Fruit fly (Drosophila melanogaster) whole organism, embryonic: Measurements from ENCODE around the gene CG10996.

ENCODE experiments used
- Adf1 ChIP-seq: fragments of 200-800 bp; sonication (Bioruptor generic); IDR thresholded peaks from 2 replicates; pipeline ENCODE4 v1.3.6; 2022; ENCODE audit warnings: missing biosample characterization, missing genetic modification characterization
- Antp ChIP-seq: fragments of 200-800 bp; sonication (Bioruptor generic); optimal IDR thresholded peaks from 3 replicates; lab custom pipeline; 2016; ENCODE audit warnings: missing biosample characterization, missing genetic modification characterization
- B-H2 ChIP-seq: fragments of 200-800 bp; sonication (Bioruptor generic); optimal IDR thresholded peaks from 2 replicates; lab custom pipeline; 2018; ENCODE audit warnings: missing biosample characterization, mild to moderate bottlenecking, missing genetic modification characterization
- Bgb ChIP-seq: fragments of 200-800 bp; sonication (Bioruptor generic); IDR thresholded peaks from 2 replicates; pipeline ENCODE4 v1.3.6; 2022; ENCODE audit warnings: missing biosample characterization, missing genetic modification characterization; ENCODE audit not compliant: partially characterized antibody
- Blimp-1 ChIP-seq: fragments of 200-800 bp; sonication (Bioruptor generic); optimal IDR thresholded peaks from 3 replicates; lab custom pipeline; 2018; ENCODE audit warnings: missing biosample characterization, missing genetic modification characterization, mild to moderate bottlenecking, moderate library complexity, missing genetic modification reagents
- CG1024 ChIP-seq: fragments of 200-800 bp; sonication (Bioruptor generic); IDR thresholded peaks from 2 replicates; pipeline ENCODE4 v1.3.6; 2022; ENCODE audit warnings: missing biosample characterization, missing genetic modification characterization
- CG11504 ChIP-seq: fragments of 200-800 bp; sonication (Bioruptor generic); optimal IDR thresholded peaks from 3 replicates; lab custom pipeline; 2019; ENCODE audit warnings: missing biosample characterization, mild to moderate bottlenecking, missing genetic modification characterization, moderate library complexity
- CG14667 ChIP-seq: fragments of 200-800 bp; sonication (Bioruptor generic); IDR thresholded peaks from 2 replicates; pipeline ENCODE4 v1.3.6; 2022; ENCODE audit warnings: missing biosample characterization, missing genetic modification characterization
- CG1647 ChIP-seq: fragments of 200-800 bp; sonication (Bioruptor generic); optimal IDR thresholded peaks from 3 replicates; lab custom pipeline; 2016; ENCODE audit warnings: missing biosample characterization, missing genetic modification characterization
- CG16779 ChIP-seq: fragments of 200-800 bp; sonication (Bioruptor generic); IDR thresholded peaks from 2 replicates; pipeline ENCODE4 v1.3.6; 2022; ENCODE audit warnings: missing biosample characterization, missing genetic modification characterization
- CG18599 ChIP-seq: fragments of 200-800 bp; sonication (Bioruptor generic); optimal IDR thresholded peaks from 3 replicates; lab custom pipeline; 2017; ENCODE audit warnings: missing biosample characterization, missing genetic modification characterization, mild to moderate bottlenecking, moderate library complexity, missing genetic modification reagents
- CG4328 ChIP-seq: fragments of 200-800 bp; sonication (Bioruptor generic); optimal IDR thresholded peaks from 3 replicates; lab custom pipeline; 2017; ENCODE audit warnings: missing biosample characterization, missing genetic modification reagents, missing genetic modification characterization
- CG5180 ChIP-seq: fragments of 200-800 bp; sonication (Bioruptor generic); optimal IDR thresholded peaks from 3 replicates; lab custom pipeline; 2017; ENCODE audit warnings: missing biosample characterization, missing genetic modification characterization, mild to moderate bottlenecking, moderate library complexity, missing genetic modification reagents
- CG7372 ChIP-seq: fragments of 200-800 bp; sonication (Bioruptor generic); IDR thresholded peaks from 2 replicates; pipeline ENCODE4 v1.3.6; 2022; ENCODE audit warnings: missing biosample characterization, missing genetic modification characterization
- CTCF ChIP-seq: fragments of 200-800 bp; sonication (Bioruptor generic); optimal IDR thresholded peaks from 2 replicates; lab custom pipeline; 2017; ENCODE audit warnings: missing biosample characterization, mild to moderate bottlenecking, missing genetic modification characterization, moderate library complexity
- CkIIα-i1 ChIP-seq: fragments of 200-800 bp; sonication (Bioruptor generic); IDR thresholded peaks from 2 replicates; pipeline ENCODE4 v1.3.6; 2022; ENCODE audit warnings: missing biosample characterization, missing genetic modification characterization
- E2f1 ChIP-seq: fragments of 200-800 bp; sonication (Bioruptor generic); IDR thresholded peaks from 2 replicates; pipeline ENCODE4 v1.3.6; 2022; ENCODE audit warnings: missing biosample characterization, missing genetic modification characterization
- HHEX ChIP-seq: fragments of 200-800 bp; sonication (Bioruptor generic); optimal IDR thresholded peaks from 3 replicates; lab custom pipeline; 2017; ENCODE audit warnings: missing biosample characterization, mild to moderate bottlenecking, missing genetic modification characterization, missing genetic modification reagents
- Hey ChIP-seq: fragments of 200-800 bp; sonication (Bioruptor generic); optimal IDR thresholded peaks from 3 replicates; lab custom pipeline; 2018; ENCODE audit warnings: missing biosample characterization, mild to moderate bottlenecking, missing genetic modification characterization
- Hr51 ChIP-seq, 2 experiments: fragments of 200-800 bp; sonication (Bioruptor generic); optimal IDR thresholded peaks; 2 replicates in 1 of 2; 3 replicates in 1 of 2; lab custom pipeline; 2016 to 2018; ENCODE audit warnings: missing biosample characterization in 2 of 2, missing genetic modification characterization in 2 of 2, mild to moderate bottlenecking in 1 of 2, moderate library complexity in 1 of 2
- MBD-R2 ChIP-seq: fragments of 200-800 bp; sonication (Bioruptor generic); IDR thresholded peaks from 2 replicates; pipeline ENCODE4 v1.3.6; 2022; ENCODE audit warnings: missing biosample characterization, missing genetic modification characterization
- Neu2 ChIP-seq: fragments of 200-800 bp; sonication (Bioruptor generic); optimal IDR thresholded peaks from 3 replicates; lab custom pipeline; 2016; ENCODE audit warnings: missing biosample characterization, missing genetic modification characterization, borderline replicate concordance
- Nf-YA ChIP-seq: fragments of 200-800 bp; sonication (Bioruptor generic); IDR thresholded peaks from 2 replicates; pipeline ENCODE4 v1.3.6; 2022; ENCODE audit warnings: missing biosample characterization, missing genetic modification characterization
- NfI ChIP-seq: fragments of 200-800 bp; sonication (Bioruptor generic); optimal IDR thresholded peaks from 3 replicates; lab custom pipeline; 2018; ENCODE audit warnings: missing biosample characterization, mild to moderate bottlenecking, missing genetic modification characterization, moderate library complexity
- Side ChIP-seq: fragments of 200-800 bp; sonication (Bioruptor generic); optimal IDR thresholded peaks from 2 replicates; lab custom pipeline; 2016; ENCODE audit warnings: missing biosample characterization, missing genetic modification characterization
- Sin3A ChIP-seq: fragments of >200 bp; optimal IDR thresholded peaks from 2 replicates; lab custom pipeline; 2018
- Six4 ChIP-seq: fragments of 200-800 bp; sonication (Bioruptor generic); optimal IDR thresholded peaks from 2 replicates; lab custom pipeline; 2016; ENCODE audit warnings: missing biosample characterization, missing genetic modification characterization
- Spps ChIP-seq: fragments of 200-800 bp; sonication (Bioruptor generic); optimal IDR thresholded peaks from 2 replicates; lab custom pipeline; 2018; ENCODE audit warnings: missing biosample characterization, mild to moderate bottlenecking, missing genetic modification characterization
- amos ChIP-seq: fragments of 200-800 bp; sonication (Bioruptor generic); IDR thresholded peaks from 2 replicates; pipeline ENCODE4 v1.3.6; 2022; ENCODE audit warnings: missing biosample characterization, missing genetic modification characterization; ENCODE audit not compliant: partially characterized antibody
- ara ChIP-seq: fragments of 200-800 bp; sonication (Bioruptor generic); IDR thresholded peaks from 2 replicates; pipeline ENCODE4 v1.3.6; 2022; ENCODE audit warnings: missing biosample characterization, missing genetic modification characterization
- bbx ChIP-seq: fragments of 200-800 bp; sonication (Bioruptor generic); IDR thresholded peaks from 2 replicates; pipeline ENCODE4 v1.3.6; 2022; ENCODE audit warnings: missing biosample characterization, missing genetic modification characterization; ENCODE audit not compliant: partially characterized antibody
- bcd ChIP-seq: fragments of 200-800 bp; sonication (Bioruptor generic); optimal IDR thresholded peaks from 2 replicates; lab custom pipeline; 2017; ENCODE audit warnings: missing biosample characterization, mild to moderate bottlenecking, missing genetic modification characterization
- dm ChIP-seq: fragments of 200-800 bp; sonication (Bioruptor generic); optimal IDR thresholded peaks from 3 replicates; lab custom pipeline; 2016; ENCODE audit warnings: missing biosample characterization, missing genetic modification characterization
- fu2 ChIP-seq: fragments of 200-800 bp; sonication (Bioruptor generic); optimal IDR thresholded peaks from 2 replicates; lab custom pipeline; 2016; ENCODE audit warnings: missing biosample characterization, missing genetic modification characterization
- grn ChIP-seq: fragments of 200-800 bp; sonication (Bioruptor generic); optimal IDR thresholded peaks from 3 replicates; lab custom pipeline; 2017; ENCODE audit warnings: missing biosample characterization, missing genetic modification characterization
- hkb ChIP-seq, 2 experiments: fragments of 200-800 bp in 1 of 2; fragments of >200 bp in 1 of 2; sonication (Bioruptor generic) in 1 of 2; IDR thresholded peaks in 1 of 2; optimal IDR thresholded peaks in 1 of 2; 2 replicates each; pipeline versions ENCODE4 v1.3.6 to Lab custom; 2017 to 2022; ENCODE audit warnings: missing biosample characterization in 1 of 2, missing genetic modification characterization in 1 of 2
- luna ChIP-seq: fragments of 200-800 bp; sonication (Bioruptor generic); optimal IDR thresholded peaks from 2 replicates; lab custom pipeline; 2016; ENCODE audit warnings: missing biosample characterization, missing genetic modification characterization
- pan ChIP-seq, 4 experiments: fragments of >200 bp in 3 of 4; fragments of 200-800 bp in 1 of 4; sonication (Bioruptor generic) in 1 of 4; optimal IDR thresholded peaks in 3 of 4; IDR thresholded peaks in 1 of 4; 2 replicates each; pipeline versions ENCODE4 v1.3.6 to Lab custom; 2017 to 2022; ENCODE audit warnings: missing biosample characterization in 2 of 4, missing genetic modification characterization in 2 of 4, mixed read lengths in 1 of 4
- pnt ChIP-seq: fragments of 200-800 bp; sonication (Bioruptor generic); optimal IDR thresholded peaks from 3 replicates; lab custom pipeline; 2016; ENCODE audit warnings: missing biosample characterization, missing genetic modification characterization
- seq ChIP-seq: fragments of 200-800 bp; sonication (Bioruptor generic); IDR thresholded peaks from 2 replicates; pipeline ENCODE4 v1.3.6; 2022; ENCODE audit warnings: missing biosample characterization, missing genetic modification characterization
- sna ChIP-seq: fragments of 200-800 bp; sonication (Bioruptor generic); IDR thresholded peaks from 2 replicates; pipeline ENCODE4 v1.3.6; 2022; ENCODE audit warnings: missing biosample characterization, missing genetic modification characterization; ENCODE audit not compliant: partially characterized antibody
- sob ChIP-seq: fragments of 200-800 bp; sonication (Bioruptor generic); IDR thresholded peaks from 2 replicates; pipeline ENCODE4 v1.3.6; 2022; ENCODE audit warnings: missing biosample characterization, missing genetic modification characterization
- sr ChIP-seq: fragments of 200-800 bp; sonication (Bioruptor generic); IDR thresholded peaks from 3 replicates; pipeline ENCODE4 v1.3.6; 2022; ENCODE audit warnings: missing biosample characterization, missing genetic modification characterization
- stc ChIP-seq: fragments of 200-800 bp; sonication (Bioruptor generic); IDR thresholded peaks from 2 replicates; pipeline ENCODE4 v1.3.6; 2022; ENCODE audit warnings: missing biosample characterization, missing genetic modification characterization
- tgo ChIP-seq: fragments of 200-800 bp; sonication (Bioruptor generic); IDR thresholded peaks from 3 replicates; pipeline ENCODE4 v1.3.6; 2022; ENCODE audit warnings: missing biosample characterization, missing genetic modification characterization
- tx ChIP-seq: fragments of 200-800 bp; sonication (Bioruptor generic); optimal IDR thresholded peaks from 2 replicates; lab custom pipeline; 2016; ENCODE audit warnings: missing biosample characterization, missing genetic modification characterization
- unc-4 ChIP-seq: fragments of 200-800 bp; sonication (Bioruptor generic); IDR thresholded peaks from 2 replicates; pipeline ENCODE4 v1.3.6; 2022; ENCODE audit warnings: missing biosample characterization, missing genetic modification characterization; ENCODE audit not compliant: partially characterized antibody
- unpg ChIP-seq: fragments of 200-800 bp; sonication (Bioruptor generic); optimal IDR thresholded peaks from 3 replicates; lab custom pipeline; 2018; ENCODE audit warnings: missing biosample characterization, mild to moderate bottlenecking, missing genetic modification characterization, moderate library complexity

Gene CG10996

dm6 chrX:13748906-13749872, 48.2 kb downstream of the CG10996 start (continued):
- peak; percentile 65 for TF ChIP-seq bcd
- no peak for TF ChIP-seq Bgb (GFP tag; lab: Robert Waterston, UW)
- TF ChIP-seq Nf-YA (GFP tag; lab: Robert Waterston, UW): no peak; the same call in 1 of the 2 replicates
- TF ChIP-seq dm (GFP tag; lab: Kevin White, UChicago): no peak
- no peak for TF ChIP-seq CG4328 (GFP tag; lab: Kevin White, UChicago)
- TF ChIP-seq Six4: peak; percentile 25
- TF ChIP-seq CG7372 (GFP tag; lab: Robert Waterston, UW): peak; percentile 66
- no peak for TF ChIP-seq B-H2 (GFP tag; lab: Kevin White, UChicago)
- peak in 1 of 2 experiments; percentile 81 for TF ChIP-seq Hr51 (GFP tag; optimal IDR thresholded peaks at IDR 0.05; lab: Kevin White, UChicago)
- TF ChIP-seq unc-4 (GFP tag; lab: Robert Waterston, UW): no peak
- TF ChIP-seq CG5180 (GFP tag; lab: Kevin White, UChicago): peak; percentile 33
- TF ChIP-seq CTCF (GFP tag; lab: Kevin White, UChicago): no peak
- TF ChIP-seq stc (GFP tag; lab: Robert Waterston, UW): peak; percentile 84
- TF ChIP-seq pan (optimal IDR thresholded peaks at IDR 0.05; lab: Kevin White, UChicago): no peak
- peak in 1 of 2 experiments; percentile 86 for TF ChIP-seq pan (GFP tag; optimal IDR thresholded peaks at IDR 0.05 in 1 of 2, IDR thresholded peaks at IDR 0.05 in 1 of 2)
- TF ChIP-seq seq (GFP tag; lab: Robert Waterston, UW): peak; percentile 72
- no peak for TF ChIP-seq CkIIα-i1 (GFP tag; lab: Robert Waterston, UW)
- TF ChIP-seq CG18599 (GFP tag; lab: Kevin White, UChicago): peak; percentile 85
- no peak for TF ChIP-seq Sin3A
- TF ChIP-seq tgo (GFP tag; lab: Robert Waterston, UW): peak; percentile 83
- peak; percentile 59 for TF ChIP-seq ara (GFP tag; lab: Robert Waterston, UW)
- peak; percentile 54 for TF ChIP-seq HHEX (GFP tag; lab: Kevin White, UChicago)
- TF ChIP-seq tx (GFP tag; lab: Kevin White, UChicago): no peak
- peak; percentile 78 for TF ChIP-seq unpg (GFP tag; lab: Kevin White, UChicago)
- no peak for TF ChIP-seq hkb (optimal IDR thresholded peaks at IDR 0.05; lab: Kevin White, UChicago)
- TF ChIP-seq hkb (GFP tag; IDR thresholded peaks at IDR 0.05; lab: Robert Waterston, UW): peak; percentile 78
- TF ChIP-seq Spps (tag; lab: Kevin White, UChicago): no peak
- no peak for TF ChIP-seq Neu2 (GFP tag; lab: Kevin White, UChicago)
- TF ChIP-seq Side (GFP tag; lab: Kevin White, UChicago): no peak
- TF ChIP-seq CG1647 (GFP tag; lab: Kevin White, UChicago): no peak
- peak; percentile 49 for TF ChIP-seq Adf1 (GFP tag; lab: Robert Waterston, UW)
- TF ChIP-seq E2f1 (GFP tag; lab: Robert Waterston, UW): peak; percentile 76
- peak; percentile 67 for TF ChIP-seq NfI (GFP tag; lab: Kevin White, UChicago)
- TF ChIP-seq grn (GFP tag; lab: Kevin White, UChicago): no peak
- 0 out of 2 replicates have a peak, but pooled peaks have one; percentile 22 for TF ChIP-seq CG16779 (GFP tag; lab: Robert Waterston, UW)
- TF ChIP-seq amos (GFP tag; lab: Robert Waterston, UW): no peak
- no peak for TF ChIP-seq bbx (GFP tag; lab: Robert Waterston, UW)
- TF ChIP-seq pnt (GFP tag; lab: Kevin White, UChicago): no peak
- peak; percentile 84 for TF ChIP-seq CG11504 (tag; lab: Kevin White, UChicago)
- TF ChIP-seq luna: no peak
- peak; percentile 28; the same call in 1 of the 2 replicates for TF ChIP-seq MBD-R2 (GFP tag; lab: Robert Waterston, UW)
- no peak for TF ChIP-seq Antp (GFP tag; lab: Kevin White, UChicago)
- no peak for TF ChIP-seq sr (GFP tag; lab: Robert Waterston, UW)
- TF ChIP-seq Blimp-1 (GFP tag; lab: Kevin White, UChicago): peak; percentile 51
- TF ChIP-seq sob (GFP tag; lab: Robert Waterston, UW): peak; percentile 73
- peak; percentile 53; the same call in 1 of the 2 replicates for TF ChIP-seq CG1024 (GFP tag; lab: Robert Waterston, UW)
- TF ChIP-seq fu2: peak; percentile 31
- TF ChIP-seq sna: no peak
- TF ChIP-seq Hey (tag; lab: Kevin White, UChicago): no peak
- peak; percentile 49 for TF ChIP-seq CG14667 (GFP tag; lab: Robert Waterston, UW)
